Worm (Caenorhabditis elegans): ENCODE data around the gene F01D5.6.

ce11 chrII:13976161-13976560 lies 30.1 kb upstream of the F01D5.6 start, which contains the start of gene Y39G8B.2:
- peak; percentile 49 for TF ChIP-seq Y55F3AM.14 (GFP tag; optimal IDR thresholded peaks at IDR 0.05)
- no peak for TF ChIP-seq nhr-12 (tag; optimal IDR thresholded peaks at IDR 0.05)
- no peak for TF ChIP-seq dmd-4 (tag; optimal IDR thresholded peaks at IDR 0.05)
- peak; percentile 5 for TF ChIP-seq skn-1 (tag; optimal IDR thresholded peaks at IDR 0.05)
- TF ChIP-seq ama-1 (optimal IDR thresholded peaks at IDR 0.05), result no peak
- no peak for TF ChIP-seq ztf-4 (tag; optimal IDR thresholded peaks at IDR 0.05)
- TF ChIP-seq nhr-6 (tag; optimal IDR thresholded peaks at IDR 0.05), result no peak
- peak; percentile 15 for TF ChIP-seq ZK546.5 (tag; optimal IDR thresholded peaks at IDR 0.05)
- peak; percentile 36 for TF ChIP-seq egl-27 (tag; optimal IDR thresholded peaks at IDR 0.05)
- no peak for TF ChIP-seq unc-62 (GFP tag; optimal IDR thresholded peaks at IDR 0.05)
- TF ChIP-seq zag-1 (tag; optimal IDR thresholded peaks at IDR 0.05), result peak; percentile 31

Measured in whole organism, L2 larva.